Worm (Caenorhabditis elegans) whole organism, L1 larva: ENCODE data around the gene rnh-1.0.
A peak's percentile ranks its signal among the peaks of the same experiment; 100 is the strongest.

Experiments
- C16A3.4 ChIP-seq: fragments of 150-350 bp; optimal IDR thresholded peaks from 2 replicates; lab custom pipeline; 2014; ENCODE audit warnings: missing biosample characterization, missing genetic modification characterization
- aha-1 ChIP-seq: fragments of 150-350 bp; optimal IDR thresholded peaks from 2 replicates; lab custom pipeline; 2014; ENCODE audit warnings: missing biosample characterization, missing genetic modification characterization
- aly-2 ChIP-seq: fragments of 150-350 bp; optimal IDR thresholded peaks from 2 replicates; lab custom pipeline; 2014; ENCODE audit warnings: missing biosample characterization, missing genetic modification characterization
- ama-1 ChIP-seq: fragments of 150-350 bp; optimal IDR thresholded peaks from 2 replicates; lab custom pipeline; 2014
- blmp-1 ChIP-seq: fragments of 150-350 bp; optimal IDR thresholded peaks from 2 replicates; lab custom pipeline; 2014; ENCODE audit warnings: missing biosample characterization, missing genetic modification characterization
- ceh-8 ChIP-seq: fragments of 200-800 bp; sonication (Bioruptor generic); optimal IDR thresholded peaks from 2 replicates; lab custom pipeline; 2018; ENCODE audit warnings: mild to moderate bottlenecking, missing genetic modification characterization, moderate library complexity, missing compliant biosample characterization
- ceh-88 ChIP-seq: fragments of 200-800 bp; sonication (Bioruptor generic); IDR thresholded peaks from 2 replicates; pipeline ENCODE4 v1.3.6; 2022; ENCODE audit warnings: missing genetic modification characterization, missing compliant biosample characterization
- efl-1 ChIP-seq, 4 experiments: fragments of 150-350 bp; optimal IDR thresholded peaks in 3 of 4; peaks in 1 of 4; 1 replicate in 1 of 4; 2 replicates in 3 of 4; lab custom pipeline; 2014; ENCODE audit warnings: missing biosample characterization in 2 of 4, missing genetic modification characterization in 2 of 4, missing genetic modification reagents in 2 of 4
- elt-2 ChIP-seq: sonication (generic microtip); optimal IDR thresholded peaks from 2 replicates; lab custom pipeline; 2016; ENCODE audit warnings: missing genetic modification characterization, mild to moderate bottlenecking, inconsistent platforms, missing compliant biosample characterization, missing genetic modification reagents
- elt-3 ChIP-seq, 6 experiments: fragments of 150-350 bp in 1 of 6; sonication (generic microtip); optimal IDR thresholded peaks; 2 replicates each; lab custom pipeline; 2017 to 2018; ENCODE audit warnings: missing biosample characterization in 6 of 6, missing genetic modification characterization in 6 of 6, inconsistent platforms in 1 of 6
- ets-5 ChIP-seq: fragments of 200-800 bp; sonication (Bioruptor generic); IDR thresholded peaks from 2 replicates; pipeline ENCODE4 v1.3.6; 2022; ENCODE audit warnings: missing genetic modification characterization, missing compliant biosample characterization
- fkh-4 ChIP-seq: sonication (generic microtip); optimal IDR thresholded peaks from 2 replicates; lab custom pipeline; 2016; ENCODE audit warnings: missing compliant biosample characterization, missing genetic modification characterization, borderline replicate concordance
- hlh-17 ChIP-seq: fragments of 200-800 bp; sonication (Bioruptor generic); optimal IDR thresholded peaks from 2 replicates; lab custom pipeline; 2018; ENCODE audit warnings: missing genetic modification characterization, mild to moderate bottlenecking, missing compliant biosample characterization, moderate library complexity, borderline replicate concordance
- hlh-4 ChIP-seq: sonication (generic microtip); optimal IDR thresholded peaks from 2 replicates; lab custom pipeline; 2016; ENCODE audit warnings: mild to moderate bottlenecking, missing genetic modification characterization, missing compliant biosample characterization
- jun-1 ChIP-seq: fragments of 150-350 bp; optimal IDR thresholded peaks from 2 replicates; lab custom pipeline; 2014; ENCODE audit warnings: missing biosample characterization, missing genetic modification reagents, missing genetic modification characterization
- lin-14 ChIP-seq: fragments of 200-800 bp; sonication (Bioruptor generic); optimal IDR thresholded peaks from 2 replicates; lab custom pipeline; 2018; ENCODE audit warnings: mild to moderate bottlenecking, missing genetic modification characterization, moderate library complexity, missing compliant biosample characterization
- lin-35 ChIP-seq, 2 experiments: fragments of 150-350 bp; optimal IDR thresholded peaks; 2 replicates each; lab custom pipeline; 2014; ENCODE audit warnings: missing biosample characterization in 2 of 2, missing genetic modification characterization in 2 of 2, missing genetic modification reagents in 2 of 2
- lir-3 ChIP-seq: sonication (generic microtip); optimal IDR thresholded peaks from 2 replicates; lab custom pipeline; 2016; ENCODE audit warnings: mild to moderate bottlenecking, missing genetic modification characterization, moderate library complexity, missing compliant biosample characterization; ENCODE audit not compliant: poor library complexity
- lsy-2 ChIP-seq, 2 experiments: fragments of 150-350 bp; optimal IDR thresholded peaks; 2 replicates each; lab custom pipeline; 2014; ENCODE audit warnings: missing biosample characterization in 2 of 2, missing genetic modification characterization in 2 of 2
- mef-2 ChIP-seq: fragments of 150-350 bp; optimal IDR thresholded peaks from 2 replicates; lab custom pipeline; 2014; ENCODE audit warnings: missing biosample characterization, missing genetic modification characterization
- nhr-19 ChIP-seq: fragments of 200-800 bp; sonication (Bioruptor generic); conservative IDR thresholded peaks from 2 replicates; pipeline ENCODE4 v1.3.6; 2022; ENCODE audit warnings: missing genetic modification characterization, missing compliant biosample characterization
- nhr-20 ChIP-seq: sonication (generic microtip); optimal IDR thresholded peaks from 2 replicates; lab custom pipeline; 2016; ENCODE audit warnings: mild to moderate bottlenecking, missing genetic modification characterization, missing compliant biosample characterization
- nhr-47 ChIP-seq: sonication (generic microtip); optimal IDR thresholded peaks from 2 replicates; lab custom pipeline; 2016; ENCODE audit warnings: mild to moderate bottlenecking, missing genetic modification characterization, moderate library complexity, missing compliant biosample characterization
- nhr-71 ChIP-seq: sonication (generic microtip); optimal IDR thresholded peaks from 2 replicates; lab custom pipeline; 2016; ENCODE audit warnings: mild to moderate bottlenecking, missing genetic modification characterization, moderate library complexity, missing compliant biosample characterization
- nhr-76 ChIP-seq: sonication (generic microtip); optimal IDR thresholded peaks from 2 replicates; lab custom pipeline; 2017; ENCODE audit warnings: missing biosample characterization, missing genetic modification characterization
- nhr-77 ChIP-seq: fragments of 150-350 bp; optimal IDR thresholded peaks from 2 replicates; lab custom pipeline; 2014; ENCODE audit warnings: missing biosample characterization, missing genetic modification characterization
- pqm-1 ChIP-seq: sonication (generic microtip); optimal IDR thresholded peaks from 3 replicates; lab custom pipeline; 2017; ENCODE audit warnings: missing biosample characterization, missing genetic modification characterization
- rnt-1 ChIP-seq: sonication (generic microtip); optimal IDR thresholded peaks from 2 replicates; lab custom pipeline; 2016; ENCODE audit warnings: mild to moderate bottlenecking, missing genetic modification characterization, moderate library complexity, missing compliant biosample characterization
- skn-1 ChIP-seq: fragments of 150-350 bp; optimal IDR thresholded peaks from 2 replicates; lab custom pipeline; 2014; ENCODE audit warnings: missing biosample characterization, missing genetic modification characterization
- snpc-4 ChIP-seq: fragments of 150-350 bp; optimal IDR thresholded peaks from 2 replicates; lab custom pipeline; 2014; ENCODE audit warnings: missing biosample characterization, missing genetic modification characterization
- sox-4 ChIP-seq: sonication (generic microtip); optimal IDR thresholded peaks from 2 replicates; lab custom pipeline; 2016; ENCODE audit warnings: missing genetic modification characterization, missing compliant biosample characterization
- sptf-1 ChIP-seq: fragments of 150-350 bp; optimal IDR thresholded peaks from 2 replicates; lab custom pipeline; 2014; ENCODE audit warnings: missing biosample characterization, missing genetic modification characterization
- tbx-2 ChIP-seq: sonication (generic microtip); optimal IDR thresholded peaks from 2 replicates; lab custom pipeline; 2016; ENCODE audit warnings: missing genetic modification characterization, missing compliant biosample characterization
- unc-130 ChIP-seq: fragments of 150-350 bp; optimal IDR thresholded peaks from 2 replicates; lab custom pipeline; 2017; ENCODE audit warnings: missing biosample characterization, missing genetic modification characterization, inconsistent platforms
- unc-30 ChIP-seq: sonication (generic microtip); optimal IDR thresholded peaks from 2 replicates; lab custom pipeline; 2017; ENCODE audit warnings: missing biosample characterization, missing genetic modification characterization
- unc-62 ChIP-seq: fragments of 150-350 bp; optimal IDR thresholded peaks from 2 replicates; lab custom pipeline; 2014; ENCODE audit warnings: missing biosample characterization, missing genetic modification reagents, missing genetic modification characterization
- unc-98 ChIP-seq: fragments of 200-800 bp; sonication (Bioruptor generic); IDR thresholded peaks from 2 replicates; pipeline ENCODE4 v1.3.6; 2022; ENCODE audit warnings: missing genetic modification characterization, missing compliant biosample characterization
- vab-15 ChIP-seq: sonication (generic microtip); optimal IDR thresholded peaks from 2 replicates; lab custom pipeline; 2017; ENCODE audit warnings: missing genotype, mild to moderate bottlenecking, missing genetic modification characterization, missing compliant biosample characterization
- zag-1 ChIP-seq: fragments of 150-350 bp; optimal IDR thresholded peaks from 2 replicates; lab custom pipeline; 2014; ENCODE audit warnings: missing biosample characterization, missing genetic modification characterization
- zip-4 ChIP-seq: fragments of 200-800 bp; sonication (Bioruptor generic); optimal IDR thresholded peaks from 2 replicates; lab custom pipeline; 2018; ENCODE audit warnings: mild to moderate bottlenecking, missing genetic modification characterization, moderate library complexity, missing compliant biosample characterization

The rnh-1.0 gene

ce11 chrII:5020513-5021081 lies 25.5 kb downstream of the rnh-1.0 start:
- TF ChIP-seq nhr-20 (peak; percentile 6), lsy-2 (tag; optimal IDR thresholded peaks at IDR 0.05; lab: Kevin White, UChicago) (peak in 1 of 2 experiments; percentile 5), efl-1 (optimal IDR thresholded peaks at IDR 0.05; lab: Kevin White, UChicago) (no peak), efl-1 (GFP tag; optimal IDR thresholded peaks at IDR 0.05 in 1 of 2; lab: Kevin White, UChicago) (peak in 1 of 2 experiments; percentile 62), nhr-19 (0 out of 2 replicates have a peak, but pooled peaks have one; percentile 3), nhr-71 (tag; lab: Kevin White, UChicago) (peak; percentile 29), elt-2 (peak; percentile 88), rnt-1 (tag; lab: Kevin White, UChicago) (peak; percentile 21), vab-15 (tag; lab: Kevin White, UChicago) (no peak), skn-1 (tag; lab: Kevin White, UChicago) (no peak), lin-14 (GFP tag; lab: Kevin White, UChicago) (peak; percentile 39), hlh-4 (tag; lab: Kevin White, UChicago) (no peak)

- TF ChIP-seq zag-1 (no peak), unc-62 (GFP tag; lab: Kevin White, UChicago) (no peak), unc-30 (no peak), nhr-77 (no peak), unc-130 (no peak), hlh-17 (GFP tag; lab: Kevin White, UChicago) (no peak), jun-1 (no peak), elt-3 (tag; optimal IDR thresholded peaks at IDR 0.05; lab: Kevin White, UChicago) (no peak), aly-2 (tag; lab: Kevin White, UChicago) (no peak), tbx-2 (tag; lab: Kevin White, UChicago) (no peak), ama-1 (lab: Kevin White, UChicago) (no peak), aha-1 (no peak), snpc-4 (no peak), zip-4 (GFP tag; lab: Kevin White, UChicago) (no peak), skn-1 (tag; lab: Kevin White, UChicago) (no peak), mef-2 (tag; lab: Kevin White, UChicago) (no peak), nhr-76 (tag; lab: Kevin White, UChicago) (no peak), ceh-88 (GFP tag; lab: Robert Waterston, UW) (0 out of 2 replicates have a peak, but pooled peaks have one; percentile 10), nhr-71 (tag; lab: Kevin White, UChicago) (no peak), lin-14 (GFP tag; lab: Kevin White, UChicago) (peak; percentile 4), pqm-1 (tag; lab: Kevin White, UChicago) (no peak), hlh-4 (tag; lab: Kevin White, UChicago) (no peak), C16A3.4 (no peak), nhr-20 (no peak), ets-5 (GFP tag; lab: Robert Waterston, UW) (no peak), blmp-1 (tag; lab: Kevin White, UChicago) (peak; percentile 35), lsy-2 (tag; optimal IDR thresholded peaks at IDR 0.05; lab: Kevin White, UChicago) (peak in 1 of 2 experiments; percentile 21), lin-35 (GFP tag; optimal IDR thresholded peaks at IDR 0.05; lab: Kevin White, UChicago) (no peak), fkh-4 (tag; lab: Kevin White, UChicago) (no peak), nhr-47 (no peak), ceh-8 (no peak), sox-4 (tag; lab: Kevin White, UChicago) (no peak), lir-3 (tag; lab: Kevin White, UChicago) (no peak), unc-98 (GFP tag; lab: Robert Waterston, UW) (no peak)
- TF ChIP-seq, all 84 proteins: peak for 4
These were observed 26.4 kb downstream of the rnh-1.0 start for ce11 chrII:5021518-5021917.

ce11 chrII:5022381-5022855 lies 27.3 kb downstream of the rnh-1.0 start, which contains the start of the genes nsy-1 and F59A6.13:
TSS of gene nsy-1 (plus strand) at chrII:5022757.
TSS of gene F59A6.13 (plus strand) at chrII:5022805.
- TF ChIP-seq efl-1 (optimal IDR thresholded peaks at IDR 0.05; lab: Kevin White, UChicago) (no peak), efl-1 (GFP tag; optimal IDR thresholded peaks at IDR 0.05 in 1 of 2; lab: Kevin White, UChicago) (peak in 1 of 2 experiments; percentile 72), sptf-1 (tag; lab: Kevin White, UChicago) (no peak), elt-2 (peak; percentile 97)
- TF ChIP-seq, all 84 proteins: peak for 2
